Worm (Caenorhabditis elegans) whole organism, L1 larva: ENCODE results near the gene ZC262.13.

Experiments
- C16A3.4 ChIP-seq: fragments of 150-350 bp; optimal IDR thresholded peaks from 2 replicates; lab custom pipeline; 2014; ENCODE audit warnings: missing biosample characterization, missing genetic modification characterization
- C34B4.2 ChIP-seq: sonication (generic microtip); optimal IDR thresholded peaks from 2 replicates; lab custom pipeline; 2017; ENCODE audit warnings: mild to moderate bottlenecking, missing genetic modification characterization, missing compliant biosample characterization
- alr-1 ChIP-seq: fragments of 200-800 bp; sonication (Bioruptor generic); optimal IDR thresholded peaks from 2 replicates; lab custom pipeline; 2018; ENCODE audit warnings: borderline replicate concordance, mild to moderate bottlenecking, missing genetic modification characterization, missing compliant biosample characterization
- blmp-1 ChIP-seq: fragments of 150-350 bp; optimal IDR thresholded peaks from 2 replicates; lab custom pipeline; 2014; ENCODE audit warnings: missing biosample characterization, missing genetic modification characterization
- ceh-63 ChIP-seq: fragments of 200-800 bp; sonication (Bioruptor generic); optimal IDR thresholded peaks from 2 replicates; lab custom pipeline; 2018; ENCODE audit warnings: mild to moderate bottlenecking, missing genetic modification characterization, missing compliant biosample characterization
- ceh-8 ChIP-seq: fragments of 200-800 bp; sonication (Bioruptor generic); optimal IDR thresholded peaks from 2 replicates; lab custom pipeline; 2018; ENCODE audit warnings: mild to moderate bottlenecking, missing genetic modification characterization, moderate library complexity, missing compliant biosample characterization
- ceh-88 ChIP-seq: fragments of 200-800 bp; sonication (Bioruptor generic); IDR thresholded peaks from 2 replicates; pipeline ENCODE4 v1.3.6; 2022; ENCODE audit warnings: missing genetic modification characterization, missing compliant biosample characterization
- dpl-1 ChIP-seq, 3 experiments: fragments of 150-350 bp in 2 of 3; sonication (generic microtip) in 1 of 3; optimal IDR thresholded peaks; 2 replicates each; lab custom pipeline; 2014 to 2017; ENCODE audit warnings: missing biosample characterization in 3 of 3, missing genetic modification characterization in 3 of 3, missing genetic modification reagents in 3 of 3
- efl-1 ChIP-seq, 4 experiments: fragments of 150-350 bp; optimal IDR thresholded peaks in 3 of 4; peaks in 1 of 4; 1 replicate in 1 of 4; 2 replicates in 3 of 4; lab custom pipeline; 2014; ENCODE audit warnings: missing biosample characterization in 2 of 4, missing genetic modification characterization in 2 of 4, missing genetic modification reagents in 2 of 4
- efl-3 ChIP-seq: fragments of 200-800 bp; sonication (Bioruptor generic); optimal IDR thresholded peaks from 2 replicates; lab custom pipeline; 2018; ENCODE audit warnings: mild to moderate bottlenecking, missing genetic modification characterization, missing compliant biosample characterization
- egl-27 ChIP-seq, 2 experiments: fragments of 150-350 bp in 1 of 2; sonication (generic microtip); optimal IDR thresholded peaks; 3 replicates each; lab custom pipeline; 2017 to 2018; ENCODE audit warnings: missing biosample characterization in 2 of 2, missing genetic modification characterization in 2 of 2, missing genetic modification reagents in 2 of 2
- elt-3 ChIP-seq, 6 experiments: fragments of 150-350 bp in 1 of 6; sonication (generic microtip); optimal IDR thresholded peaks; 2 replicates each; lab custom pipeline; 2017 to 2018; ENCODE audit warnings: missing biosample characterization in 6 of 6, missing genetic modification characterization in 6 of 6, inconsistent platforms in 1 of 6
- fkh-8 ChIP-seq: sonication (generic microtip); optimal IDR thresholded peaks from 2 replicates; lab custom pipeline; 2016; ENCODE audit warnings: mild to moderate bottlenecking, missing genetic modification characterization, missing compliant biosample characterization
- hlh-4 ChIP-seq: sonication (generic microtip); optimal IDR thresholded peaks from 2 replicates; lab custom pipeline; 2016; ENCODE audit warnings: mild to moderate bottlenecking, missing genetic modification characterization, missing compliant biosample characterization
- irx-1 ChIP-seq: sonication (generic microtip); optimal IDR thresholded peaks from 2 replicates; lab custom pipeline; 2016; ENCODE audit warnings: missing genetic modification characterization, missing compliant biosample characterization
- jun-1 ChIP-seq: fragments of 150-350 bp; optimal IDR thresholded peaks from 2 replicates; lab custom pipeline; 2014; ENCODE audit warnings: missing biosample characterization, missing genetic modification reagents, missing genetic modification characterization
- lin-35 ChIP-seq, 2 experiments: fragments of 150-350 bp; optimal IDR thresholded peaks; 2 replicates each; lab custom pipeline; 2014; ENCODE audit warnings: missing biosample characterization in 2 of 2, missing genetic modification characterization in 2 of 2, missing genetic modification reagents in 2 of 2
- lir-3 ChIP-seq: sonication (generic microtip); optimal IDR thresholded peaks from 2 replicates; lab custom pipeline; 2016; ENCODE audit warnings: mild to moderate bottlenecking, missing genetic modification characterization, moderate library complexity, missing compliant biosample characterization; ENCODE audit not compliant: poor library complexity
- lsy-2 ChIP-seq, 2 experiments: fragments of 150-350 bp; optimal IDR thresholded peaks; 2 replicates each; lab custom pipeline; 2014; ENCODE audit warnings: missing biosample characterization in 2 of 2, missing genetic modification characterization in 2 of 2
- mab-9 ChIP-seq: fragments of 200-800 bp; sonication (Bioruptor generic); IDR thresholded peaks from 2 replicates; pipeline ENCODE4 v1.3.6; 2022; ENCODE audit warnings: missing genetic modification reagents, missing genetic modification characterization, missing compliant biosample characterization
- mdl-1 ChIP-seq, 2 experiments: fragments of 150-350 bp; optimal IDR thresholded peaks; 2 replicates each; lab custom pipeline; 2014 to 2017; ENCODE audit warnings: missing biosample characterization in 2 of 2, missing genetic modification characterization in 2 of 2, inconsistent platforms in 1 of 2
- mep-1 ChIP-seq: fragments of 150-350 bp; optimal IDR thresholded peaks from 2 replicates; lab custom pipeline; 2014; ENCODE audit warnings: missing biosample characterization, missing genetic modification characterization
- nhr-12 ChIP-seq: sonication (generic microtip); optimal IDR thresholded peaks from 2 replicates; lab custom pipeline; 2017; ENCODE audit warnings: missing biosample characterization, missing genetic modification characterization
- nhr-237 ChIP-seq: fragments of 150-350 bp; optimal IDR thresholded peaks from 2 replicates; lab custom pipeline; 2014; ENCODE audit warnings: missing biosample characterization, missing genetic modification characterization
- nhr-47 ChIP-seq: sonication (generic microtip); optimal IDR thresholded peaks from 2 replicates; lab custom pipeline; 2016; ENCODE audit warnings: mild to moderate bottlenecking, missing genetic modification characterization, moderate library complexity, missing compliant biosample characterization
- nhr-71 ChIP-seq: sonication (generic microtip); optimal IDR thresholded peaks from 2 replicates; lab custom pipeline; 2016; ENCODE audit warnings: mild to moderate bottlenecking, missing genetic modification characterization, moderate library complexity, missing compliant biosample characterization
- nhr-85 ChIP-seq: sonication (generic microtip); peaks from one replicate; lab custom pipeline; 2016; ENCODE audit warnings: missing genetic modification characterization, inconsistent platforms, missing compliant biosample characterization
- nhr-90 ChIP-seq: sonication (generic microtip); optimal IDR thresholded peaks from 2 replicates; lab custom pipeline; 2016; ENCODE audit warnings: mild to moderate bottlenecking, missing genetic modification characterization, missing compliant biosample characterization; ENCODE audit not compliant: poor library complexity
- pag-3 ChIP-seq: sonication (generic microtip); optimal IDR thresholded peaks from 2 replicates; lab custom pipeline; 2017; ENCODE audit warnings: missing genetic modification characterization, mild to moderate bottlenecking, missing compliant biosample characterization, antibody characterized with exemption, borderline replicate concordance; ENCODE audit not compliant: insufficient read depth
- rnt-1 ChIP-seq: sonication (generic microtip); optimal IDR thresholded peaks from 2 replicates; lab custom pipeline; 2016; ENCODE audit warnings: mild to moderate bottlenecking, missing genetic modification characterization, moderate library complexity, missing compliant biosample characterization
- skn-1 ChIP-seq: fragments of 150-350 bp; optimal IDR thresholded peaks from 2 replicates; lab custom pipeline; 2014; ENCODE audit warnings: missing biosample characterization, missing genetic modification characterization
- snu-23 ChIP-seq: sonication (generic microtip); optimal IDR thresholded peaks from 2 replicates; lab custom pipeline; 2016; ENCODE audit warnings: missing genetic modification characterization, missing compliant biosample characterization
- sox-4 ChIP-seq: sonication (generic microtip); optimal IDR thresholded peaks from 2 replicates; lab custom pipeline; 2016; ENCODE audit warnings: missing genetic modification characterization, missing compliant biosample characterization
- sptf-1 ChIP-seq: fragments of 150-350 bp; optimal IDR thresholded peaks from 2 replicates; lab custom pipeline; 2014; ENCODE audit warnings: missing biosample characterization, missing genetic modification characterization
- swsn-7 ChIP-seq: sonication (generic microtip); optimal IDR thresholded peaks from 2 replicates; lab custom pipeline; 2016; ENCODE audit warnings: missing genetic modification characterization, missing compliant biosample characterization
- unc-30 ChIP-seq: sonication (generic microtip); optimal IDR thresholded peaks from 2 replicates; lab custom pipeline; 2017; ENCODE audit warnings: missing biosample characterization, missing genetic modification characterization
- unc-62 ChIP-seq: fragments of 150-350 bp; optimal IDR thresholded peaks from 2 replicates; lab custom pipeline; 2014; ENCODE audit warnings: missing biosample characterization, missing genetic modification reagents, missing genetic modification characterization
- unc-86 ChIP-seq: sonication (generic microtip); optimal IDR thresholded peaks from 2 replicates; lab custom pipeline; 2016; ENCODE audit warnings: missing genetic modification characterization, missing compliant biosample characterization
- unc-98 ChIP-seq: fragments of 200-800 bp; sonication (Bioruptor generic); IDR thresholded peaks from 2 replicates; pipeline ENCODE4 v1.3.6; 2022; ENCODE audit warnings: missing genetic modification characterization, missing compliant biosample characterization
- zag-1 ChIP-seq: fragments of 150-350 bp; optimal IDR thresholded peaks from 2 replicates; lab custom pipeline; 2014; ENCODE audit warnings: missing biosample characterization, missing genetic modification characterization
- zip-4 ChIP-seq: fragments of 200-800 bp; sonication (Bioruptor generic); optimal IDR thresholded peaks from 2 replicates; lab custom pipeline; 2018; ENCODE audit warnings: mild to moderate bottlenecking, missing genetic modification characterization, moderate library complexity, missing compliant biosample characterization

Gene ZC262.13

DNA sequence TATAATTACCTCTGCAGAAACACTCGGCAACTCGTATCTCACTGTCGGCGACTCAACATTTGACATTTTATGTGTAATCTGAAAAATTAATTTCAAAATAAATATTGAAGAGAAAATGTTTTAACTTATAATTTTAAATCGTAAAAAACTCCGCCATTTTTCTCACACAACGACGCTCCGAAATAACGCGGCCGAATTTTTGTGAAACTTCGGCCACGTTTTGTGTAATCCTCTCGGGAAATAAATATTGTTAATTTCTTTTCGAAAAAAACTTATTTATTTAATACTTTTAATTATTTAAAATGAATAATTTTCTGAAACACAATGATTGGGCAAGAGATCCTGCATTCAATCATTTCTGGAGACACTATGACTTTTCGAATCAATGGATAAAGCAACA lies 18.7 kb upstream of the ZC262.13 start, which contains the start of the genes F10E9.7 and F10E9.5 (continued):
- peak; percentile 92 for TF ChIP-seq C16A3.4 (tag; lab: Kevin White, UChicago)
- TF ChIP-seq egl-27 (tag; optimal IDR thresholded peaks at IDR 0.05; lab: Kevin White, UChicago): no peak
- peak; percentile 91 for TF ChIP-seq ceh-88
- no peak for TF ChIP-seq unc-30 (tag; lab: Kevin White, UChicago)
- no peak for TF ChIP-seq nhr-12 (tag; lab: Kevin White, UChicago)
- TF ChIP-seq elt-3 (tag; optimal IDR thresholded peaks at IDR 0.05; lab: Kevin White, UChicago): peak in 3 of 6 experiments; percentile 24 to 85 (median 26)
- TF ChIP-seq alr-1 (tag; lab: Kevin White, UChicago): no peak
- peak; percentile 86 for TF ChIP-seq unc-86 (tag; lab: Kevin White, UChicago)
- peak; percentile 91 for TF ChIP-seq mab-9 (GFP tag; lab: Robert Waterston, UW)
- peak; percentile 95 for TF ChIP-seq snu-23 (GFP tag; lab: Kevin White, UChicago)
- TF ChIP-seq ceh-63 (GFP tag; lab: Kevin White, UChicago): peak; percentile 79
- peak; percentile 92 for TF ChIP-seq fkh-8
- TF ChIP-seq unc-98: peak; percentile 91
- TF ChIP-seq mep-1 (tag; lab: Kevin White, UChicago): peak; percentile 99
- TF ChIP-seq nhr-71 (tag; lab: Kevin White, UChicago): peak; percentile 97
- no peak for TF ChIP-seq zag-1 (tag; lab: Kevin White, UChicago)
- TF ChIP-seq skn-1 (tag; lab: Kevin White, UChicago): peak; percentile 91
- TF ChIP-seq sptf-1 (tag; lab: Kevin White, UChicago): no peak
- TF ChIP-seq lir-3 (tag; lab: Kevin White, UChicago): peak; percentile 98
- peak; percentile 83 for TF ChIP-seq zip-4 (GFP tag; lab: Kevin White, UChicago)
- peak; percentile 43 for TF ChIP-seq jun-1 (tag; lab: Kevin White, UChicago)
- peak; percentile 96 for TF ChIP-seq nhr-47 (tag; lab: Kevin White, UChicago)
- TF ChIP-seq irx-1 (tag; lab: Kevin White, UChicago): peak; percentile 98
- TF ChIP-seq hlh-4: peak; percentile 85
- peak; percentile 97 for TF ChIP-seq sox-4
- TF ChIP-seq swsn-7: peak; percentile 95
- TF ChIP-seq lsy-2 (tag; optimal IDR thresholded peaks at IDR 0.05; lab: Kevin White, UChicago): peak; percentile 95 to 96
- peak; percentile 16 for TF ChIP-seq pag-3 (tag; lab: Kevin White, UChicago)
- TF ChIP-seq C34B4.2: no peak
- TF ChIP-seq blmp-1: peak; percentile 88

DNA sequence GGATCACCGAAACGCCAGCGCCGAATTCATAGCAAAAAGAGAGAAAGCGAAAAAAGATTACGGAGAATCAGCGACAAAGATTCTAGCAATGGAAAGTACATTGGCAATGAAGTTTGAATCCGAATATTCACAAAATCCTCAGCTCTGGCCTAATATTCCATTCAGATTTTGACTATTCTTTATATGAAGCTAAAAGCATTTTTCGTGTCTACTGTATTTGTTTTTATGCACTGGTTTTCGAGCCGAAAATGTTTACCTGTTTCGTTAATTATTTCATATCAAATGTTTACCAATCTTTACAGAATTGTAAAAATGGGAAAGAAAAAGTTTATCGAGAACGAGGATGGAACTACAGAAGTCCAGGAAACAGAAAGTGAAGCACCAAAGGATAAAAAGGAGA lies 17.8 kb upstream of the ZC262.13 start, which contains the start of gene F10E9.4:
Gene F10E9.4 (plus strand): TSS at position 301 of the 400 bp plus-strand sequence.
- TF ChIP-seq blmp-1 (no peak), efl-3 (GFP tag; lab: Kevin White, UChicago) (no peak), unc-62 (GFP tag; lab: Kevin White, UChicago) (no peak), alr-1 (tag; lab: Kevin White, UChicago) (no peak), nhr-237 (tag; lab: Kevin White, UChicago) (no peak), mep-1 (tag; lab: Kevin White, UChicago) (no peak)
- TF ChIP-seq, all 84 proteins: peak for 0

DNA sequence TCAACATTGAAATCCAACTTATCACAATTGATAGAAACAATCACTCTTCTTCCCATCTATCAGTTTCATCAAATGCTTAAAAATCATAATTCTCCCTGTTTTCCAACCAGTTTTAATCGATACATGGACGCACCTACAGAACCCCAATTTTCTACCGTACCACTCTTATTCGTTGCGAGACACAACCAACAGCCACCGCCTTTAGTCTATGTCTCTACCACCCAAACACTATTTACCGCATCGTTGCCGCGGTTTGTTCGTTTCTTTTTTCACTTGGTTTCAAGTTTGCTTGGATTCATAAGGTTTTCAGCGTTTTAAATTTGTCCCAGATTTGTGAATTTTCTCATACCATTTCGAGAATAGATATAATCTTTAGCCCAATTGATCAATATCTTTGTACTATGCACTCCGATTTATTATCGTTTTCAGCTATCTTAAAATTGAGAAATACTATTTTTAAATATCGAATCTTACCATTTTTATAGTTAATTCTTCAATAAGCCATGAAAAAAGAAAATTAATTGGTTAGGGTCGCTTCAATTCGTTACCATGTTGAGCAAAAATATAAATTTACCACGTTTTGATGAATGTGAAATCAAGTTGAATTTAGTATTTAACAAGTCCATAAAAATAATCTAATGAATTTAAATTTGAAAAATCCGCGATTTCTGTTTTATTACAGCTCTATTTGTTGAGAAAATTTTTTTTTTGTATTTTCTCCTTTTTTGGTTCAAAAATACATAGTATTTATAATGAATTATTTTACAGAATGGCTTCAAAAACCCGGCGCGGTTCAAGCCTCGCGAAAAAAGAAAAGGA lies 15.6 kb upstream of the ZC262.13 start, which contains the start of gene F10E9.3:
Gene F10E9.3 (plus strand): TSS at position 769 of the 819 bp plus-strand sequence.
- TF ChIP-seq mdl-1 (tag; optimal IDR thresholded peaks at IDR 0.05; lab: Kevin White, UChicago) (no peak), nhr-85 (tag; lab: Kevin White, UChicago) (peak; percentile 78), skn-1 (tag; lab: Kevin White, UChicago) (peak; percentile 21), snu-23 (GFP tag; lab: Kevin White, UChicago) (peak; percentile 23), nhr-90 (tag; lab: Kevin White, UChicago) (no peak), dpl-1 (GFP tag; optimal IDR thresholded peaks at IDR 0.05; lab: Kevin White, UChicago) (peak in 2 of 3 experiments; percentile 36 to 55), lsy-2 (tag; optimal IDR thresholded peaks at IDR 0.05; lab: Kevin White, UChicago) (peak; percentile 80 to 97), swsn-7 (no peak), ceh-8 (GFP tag; lab: Kevin White, UChicago) (no peak), rnt-1 (peak; percentile 27), lin-35 (GFP tag; optimal IDR thresholded peaks at IDR 0.05; lab: Kevin White, UChicago) (peak; percentile 3 to 72), C16A3.4 (tag; lab: Kevin White, UChicago) (peak; percentile 3), efl-1 (optimal IDR thresholded peaks at IDR 0.05; lab: Kevin White, UChicago) (peak; percentile 42 to 58), efl-1 (GFP tag; optimal IDR thresholded peaks at IDR 0.05 in 1 of 2; lab: Kevin White, UChicago) (peak; percentile 16 to 86), blmp-1 (peak; percentile 50)
